Fruit fly (Drosophila melanogaster) whole organism, embryonic: ENCODE data around the gene xmas.

Experiments used
- BEAF-32 ChIP-seq: fragments of 200-800 bp; sonication (Bioruptor generic); optimal IDR thresholded peaks from 3 replicates; lab custom pipeline; 2017; ENCODE audit warnings: missing biosample characterization, missing genetic modification characterization, mild to moderate bottlenecking, moderate library complexity, missing genetic modification reagents
- Bdp1 ChIP-seq: fragments of 200-800 bp; sonication (Bioruptor generic); optimal IDR thresholded peaks from 3 replicates; lab custom pipeline; 2016; ENCODE audit warnings: missing biosample characterization, missing genetic modification characterization
- CG10147 ChIP-seq: fragments of 200-800 bp; sonication (Bioruptor generic); optimal IDR thresholded peaks from 2 replicates; lab custom pipeline; 2019; ENCODE audit warnings: missing biosample characterization, mild to moderate bottlenecking, missing genetic modification characterization, moderate library complexity
- CG13287 ChIP-seq: fragments of 200-800 bp; sonication (Bioruptor generic); IDR thresholded peaks from 2 replicates; pipeline ENCODE4 v1.3.6; 2022; ENCODE audit warnings: missing biosample characterization, missing genetic modification characterization; ENCODE audit not compliant: partially characterized antibody
- CG13894 ChIP-seq: fragments of 200-800 bp; sonication (Bioruptor generic); optimal IDR thresholded peaks from 3 replicates; lab custom pipeline; 2018; ENCODE audit warnings: missing biosample characterization, mild to moderate bottlenecking, missing genetic modification characterization, moderate library complexity
- CG17361 ChIP-seq: fragments of 200-800 bp; sonication (Bioruptor generic); IDR thresholded peaks from 3 replicates; pipeline ENCODE4 v1.3.6; 2022; ENCODE audit warnings: missing biosample characterization, missing genetic modification characterization
- CG4282 ChIP-seq: fragments of 200-800 bp; sonication (Bioruptor generic); optimal IDR thresholded peaks from 2 replicates; lab custom pipeline; 2016; ENCODE audit warnings: missing biosample characterization, missing genetic modification characterization
- CG5953 ChIP-seq: fragments of 200-800 bp; sonication (Bioruptor generic); IDR thresholded peaks from 2 replicates; pipeline ENCODE4 v1.3.6; 2022; ENCODE audit warnings: missing biosample characterization, missing genetic modification characterization
- CG7928 ChIP-seq: fragments of 200-800 bp; sonication (Bioruptor generic); optimal IDR thresholded peaks from 2 replicates; lab custom pipeline; 2017; ENCODE audit warnings: missing biosample characterization, mild to moderate bottlenecking, missing genetic modification characterization
- CG7963 ChIP-seq: fragments of 200-800 bp; sonication (Bioruptor generic); IDR thresholded peaks from 3 replicates; pipeline ENCODE4 v1.3.6; 2022; ENCODE audit warnings: missing biosample characterization, missing genetic modification characterization; ENCODE audit not compliant: partially characterized antibody
- CG9876 ChIP-seq: fragments of 200-800 bp; sonication (Bioruptor generic); optimal IDR thresholded peaks from 2 replicates; lab custom pipeline; 2016; ENCODE audit warnings: missing biosample characterization, missing genetic modification characterization
- CHES-1-like ChIP-seq: fragments of 200-800 bp; sonication (Bioruptor generic); optimal IDR thresholded peaks from 2 replicates; lab custom pipeline; 2016; ENCODE audit warnings: missing biosample characterization, missing genetic modification characterization
- Doc3 ChIP-seq: fragments of 200-800 bp; sonication (Bioruptor generic); IDR thresholded peaks from 3 replicates; pipeline ENCODE4 v1.3.6; 2022; ENCODE audit warnings: missing biosample characterization, missing genetic modification characterization; ENCODE audit not compliant: partially characterized antibody
- Dref ChIP-seq: fragments of 200-800 bp; sonication (Bioruptor generic); IDR thresholded peaks from 2 replicates; pipeline ENCODE4 v1.3.6; 2022; ENCODE audit warnings: missing biosample characterization, missing genetic modification characterization
- Ets65A ChIP-seq: fragments of 200-800 bp; sonication (Bioruptor generic); peaks from one replicate; lab custom pipeline; 2016; ENCODE audit warnings: missing biosample characterization, missing genetic modification characterization
- HLH4C ChIP-seq: fragments of 200-800 bp; sonication (Bioruptor generic); IDR thresholded peaks from 3 replicates; pipeline ENCODE4 v1.3.6; 2022; ENCODE audit warnings: missing biosample characterization, missing genetic modification characterization; ENCODE audit not compliant: partially characterized antibody
- Hmx ChIP-seq: fragments of 200-800 bp; sonication (Bioruptor generic); optimal IDR thresholded peaks from 2 replicates; lab custom pipeline; 2016; ENCODE audit warnings: missing biosample characterization, missing genetic modification characterization
- Hr78 ChIP-seq, 2 experiments: fragments of 200-800 bp in 1 of 2; fragments of >200 bp in 1 of 2; sonication (Bioruptor generic) in 1 of 2; optimal IDR thresholded peaks; 2 replicates each; lab custom pipeline; 2017 to 2019; ENCODE audit warnings: missing biosample characterization in 2 of 2, missing genetic modification characterization in 2 of 2, mild to moderate bottlenecking in 1 of 2, moderate library complexity in 1 of 2
- MBD-R2 ChIP-seq: fragments of 200-800 bp; sonication (Bioruptor generic); IDR thresholded peaks from 2 replicates; pipeline ENCODE4 v1.3.6; 2022; ENCODE audit warnings: missing biosample characterization, missing genetic modification characterization
- MESR4 ChIP-seq: fragments of 200-800 bp; sonication (Bioruptor generic); optimal IDR thresholded peaks from 2 replicates; lab custom pipeline; 2018; ENCODE audit warnings: missing biosample characterization, mild to moderate bottlenecking, missing genetic modification characterization, moderate library complexity
- Oli ChIP-seq: fragments of 200-800 bp; sonication (Bioruptor generic); optimal IDR thresholded peaks from 2 replicates; lab custom pipeline; 2018; ENCODE audit warnings: missing biosample characterization, mild to moderate bottlenecking, missing genetic modification characterization, moderate library complexity
- Opbp ChIP-seq: fragments of 200-800 bp; sonication (Bioruptor generic); IDR thresholded peaks from 3 replicates; pipeline ENCODE4 v1.3.6; 2022; ENCODE audit warnings: missing biosample characterization, missing genetic modification characterization; ENCODE audit not compliant: partially characterized antibody
- Pdp1 ChIP-seq, 2 experiments: fragments of 200-800 bp; sonication (Bioruptor generic); optimal IDR thresholded peaks; 3 replicates each; lab custom pipeline; 2016; ENCODE audit warnings: missing biosample characterization in 2 of 2, missing genetic modification characterization in 2 of 2, mild to moderate bottlenecking in 1 of 2, moderate library complexity in 1 of 2
- TFAM ChIP-seq: fragments of 200-800 bp; sonication (Bioruptor generic); optimal IDR thresholded peaks from 2 replicates; lab custom pipeline; 2017; ENCODE audit warnings: missing biosample characterization, missing genetic modification characterization, inconsistent platforms
- amos ChIP-seq: fragments of 200-800 bp; sonication (Bioruptor generic); IDR thresholded peaks from 2 replicates; pipeline ENCODE4 v1.3.6; 2022; ENCODE audit warnings: missing biosample characterization, missing genetic modification characterization; ENCODE audit not compliant: partially characterized antibody
- bbx ChIP-seq: fragments of 200-800 bp; sonication (Bioruptor generic); IDR thresholded peaks from 2 replicates; pipeline ENCODE4 v1.3.6; 2022; ENCODE audit warnings: missing biosample characterization, missing genetic modification characterization; ENCODE audit not compliant: partially characterized antibody
- crc ChIP-seq: fragments of 200-800 bp; sonication (Bioruptor generic); optimal IDR thresholded peaks from 2 replicates; lab custom pipeline; 2016; ENCODE audit warnings: missing biosample characterization, missing genetic modification characterization
- en ChIP-seq: fragments of 200-800 bp; sonication (Bioruptor generic); optimal IDR thresholded peaks from 2 replicates; lab custom pipeline; 2016; ENCODE audit warnings: missing biosample characterization, missing genetic modification characterization
- fru ChIP-seq: fragments of >200 bp; optimal IDR thresholded peaks from 2 replicates; lab custom pipeline; 2017
- hbn ChIP-seq: fragments of 200-800 bp; sonication (Bioruptor generic); IDR thresholded peaks from 2 replicates; pipeline ENCODE4 v1.3.6; 2022; ENCODE audit warnings: missing biosample characterization, missing genetic modification characterization; ENCODE audit not compliant: partially characterized antibody
- lilli ChIP-seq: fragments of 200-800 bp; sonication (Bioruptor generic); optimal IDR thresholded peaks from 3 replicates; lab custom pipeline; 2016; ENCODE audit warnings: missing biosample characterization, missing genetic modification characterization
- lmd ChIP-seq: fragments of 200-800 bp; sonication (Bioruptor generic); IDR thresholded peaks from 2 replicates; pipeline ENCODE4 v1.3.6; 2022; ENCODE audit warnings: missing biosample characterization, missing genetic modification characterization
- nerfin-2 ChIP-seq: fragments of 200-800 bp; sonication (Bioruptor generic); IDR thresholded peaks from 2 replicates; pipeline ENCODE4 v1.3.6; 2022; ENCODE audit warnings: missing biosample characterization, missing genetic modification characterization; ENCODE audit not compliant: partially characterized antibody
- phol ChIP-seq: fragments of 200-800 bp; sonication (Bioruptor generic); optimal IDR thresholded peaks from 3 replicates; lab custom pipeline; 2018; ENCODE audit warnings: missing biosample characterization, mild to moderate bottlenecking, missing genetic modification characterization, moderate library complexity
- pzg ChIP-seq: fragments of 200-800 bp; sonication (Bioruptor generic); optimal IDR thresholded peaks from 3 replicates; lab custom pipeline; 2018; ENCODE audit warnings: missing biosample characterization, mild to moderate bottlenecking, missing genetic modification characterization, moderate library complexity
- rib ChIP-seq: fragments of 200-800 bp; sonication (Bioruptor generic); IDR thresholded peaks from 2 replicates; pipeline ENCODE4 v1.3.6; 2022; ENCODE audit warnings: missing biosample characterization, missing genetic modification characterization
- sr ChIP-seq: fragments of 200-800 bp; sonication (Bioruptor generic); IDR thresholded peaks from 3 replicates; pipeline ENCODE4 v1.3.6; 2022; ENCODE audit warnings: missing biosample characterization, missing genetic modification characterization

xmas gene

DNA sequence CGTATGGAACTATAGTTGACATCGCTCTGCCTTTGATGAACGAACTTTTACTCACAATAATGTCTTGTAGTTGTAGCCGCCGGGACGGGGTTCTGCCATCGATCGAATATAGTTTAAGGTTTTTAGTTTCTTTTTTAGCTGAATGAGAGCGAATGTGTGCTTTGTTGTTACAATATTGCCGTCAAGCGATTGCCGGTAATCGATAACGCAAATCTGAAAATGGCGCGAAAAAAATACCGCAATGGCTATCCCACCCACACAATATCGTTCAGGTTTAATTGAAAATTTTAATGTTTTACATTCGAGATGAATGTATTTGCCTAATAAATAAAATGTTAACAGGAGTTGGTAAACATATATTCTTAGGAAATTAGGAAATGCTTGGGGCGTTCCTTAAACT lies at the start of gene xmas:
TSS of gene xmas (minus strand) at position 191 of the 400 bp plus-strand sequence.
- TF ChIP-seq CG13287 (GFP tag; lab: Robert Waterston, UW) (peak; percentile 7), MBD-R2 (GFP tag; lab: Robert Waterston, UW) (peak; percentile 49; the same call in 1 of the 2 replicates), fru (lab: Kevin White, UChicago) (no peak), nerfin-2 (GFP tag; lab: Robert Waterston, UW) (0 out of 2 replicates have a peak, but pooled peaks have one; percentile 15), hbn (GFP tag; lab: Robert Waterston, UW) (peak; percentile 25), en (GFP tag; lab: Kevin White, UChicago) (no peak), crc (GFP tag; lab: Kevin White, UChicago) (no peak), CG7963 (GFP tag; lab: Robert Waterston, UW) (no peak), sr (GFP tag; lab: Robert Waterston, UW) (peak; percentile 68; the same call in 2 of the 3 replicates), Hmx (GFP tag; lab: Kevin White, UChicago) (no peak), Pdp1 (GFP tag; optimal IDR thresholded peaks at IDR 0.05; lab: Kevin White, UChicago) (no peak), rib (GFP tag; lab: Robert Waterston, UW) (no peak), CG7928 (no peak), Hr78 (GFP tag; optimal IDR thresholded peaks at IDR 0.05; lab: Kevin White, UChicago) (no peak), Dref (peak; percentile 62), amos (GFP tag; lab: Robert Waterston, UW) (peak; percentile 23; the same call in 1 of the 2 replicates), CG5953 (no peak), TFAM (GFP tag; lab: Kevin White, UChicago) (no peak), MESR4 (GFP tag; lab: Kevin White, UChicago) (peak; percentile 22), Doc3 (GFP tag; lab: Robert Waterston, UW) (0 out of 3 replicates have a peak, but pooled peaks have one; percentile 15), CG9876 (no peak), CG10147 (GFP tag; lab: Kevin White, UChicago) (no peak), Oli (tag; lab: Kevin White, UChicago) (no peak), bbx (GFP tag; lab: Robert Waterston, UW) (peak; percentile 46; the same call in 1 of the 2 replicates), Opbp (GFP tag; lab: Robert Waterston, UW) (0 out of 3 replicates have a peak, but pooled peaks have one; percentile 20), CG17361 (GFP tag; lab: Robert Waterston, UW) (no peak), lmd (GFP tag; lab: Robert Waterston, UW) (no peak), pzg (peak; percentile 27), phol (tag; lab: Kevin White, UChicago) (peak; percentile 63), Bdp1 (GFP tag; lab: Kevin White, UChicago) (no peak), HLH4C (no peak), CG4282 (no peak), BEAF-32 (GFP tag; lab: Kevin White, UChicago) (peak; percentile 36)

- no peak for TF ChIP-seq CHES-1-like (GFP tag; lab: Kevin White, UChicago)
- TF ChIP-seq lilli (GFP tag; lab: Kevin White, UChicago): no peak
- TF ChIP-seq Pdp1 (GFP tag; optimal IDR thresholded peaks at IDR 0.05; lab: Kevin White, UChicago): peak in 1 of 2 experiments; percentile 64
- TF ChIP-seq CG13894 (tag; lab: Kevin White, UChicago): peak; percentile 99
- peak; percentile 2 for TF ChIP-seq Ets65A (GFP tag; lab: Kevin White, UChicago)
Measured at dm6 chrX:17207865-17208486, 48.9 kb upstream of the xmas start, which contains the start of gene CG32563. CG32563 (plus strand) TSS chrX:17208436.
